Fruit fly (Drosophila melanogaster): ENCODE measurements around the gene CG5177.

The CG5177 gene

DNA sequence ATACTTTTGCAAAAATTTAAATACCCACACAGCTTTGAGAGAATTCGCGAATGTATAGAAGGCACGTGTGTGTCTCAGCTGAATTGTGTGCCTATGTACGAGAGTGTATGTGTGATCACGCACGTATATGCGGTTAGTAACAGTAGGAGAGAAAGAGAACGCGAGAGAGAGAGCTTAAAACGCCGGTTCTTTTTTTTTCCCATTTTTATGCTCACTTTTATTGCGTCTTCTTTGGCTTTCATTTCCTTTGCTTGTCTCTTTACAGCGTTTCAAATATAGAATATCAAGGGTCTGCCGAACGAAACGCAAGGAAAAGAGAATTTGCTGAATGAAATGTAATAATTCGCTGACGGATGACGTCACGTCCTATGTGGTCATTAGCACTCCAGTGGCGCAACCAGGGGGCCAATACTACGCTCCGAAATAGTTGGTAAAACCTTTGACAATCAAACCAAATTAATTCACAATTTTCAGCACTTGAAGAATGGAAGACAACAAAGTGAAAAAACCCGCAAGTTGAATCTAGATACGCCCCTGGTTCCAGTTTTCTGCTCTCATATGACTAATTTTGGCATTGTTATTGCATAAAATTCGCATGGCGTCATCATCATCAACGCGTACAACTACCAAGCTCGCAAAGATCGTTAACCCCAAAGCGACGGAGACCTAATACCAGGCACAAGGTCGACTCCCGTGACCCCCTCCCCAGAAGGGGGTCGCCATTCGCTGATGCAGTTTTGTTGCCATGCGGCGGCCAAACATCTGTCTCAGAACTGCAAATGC lies 20.1 kb downstream of the CG5177 start (continued):
- peak; percentile 30 for TF ChIP-seq CG2712 (tag; optimal IDR thresholded peaks at IDR 0.05)
- TF ChIP-seq Fer3 (tag; optimal IDR thresholded peaks at IDR 0.05) = peak; percentile 70
- TF ChIP-seq CG17359 (tag; optimal IDR thresholded peaks at IDR 0.05) = peak; percentile 12
- TF ChIP-seq row (GFP tag; IDR thresholded peaks at IDR 0.05) = peak; percentile 68
- no peak for TF ChIP-seq CG18476 (GFP tag; optimal IDR thresholded peaks at IDR 0.05)
- TF ChIP-seq E2f2 (GFP tag; IDR thresholded peaks at IDR 0.05) = 0 out of 2 replicates have a peak, but pooled peaks have one; percentile 11
- no peak for TF ChIP-seq nerfin-1 (tag; optimal IDR thresholded peaks at IDR 0.05)
- TF ChIP-seq CG2116 (GFP tag; optimal IDR thresholded peaks at IDR 0.05) = no peak
- TF ChIP-seq Xbp1 (GFP tag; optimal IDR thresholded peaks at IDR 0.05) = peak; percentile 43
- no peak for TF ChIP-seq CG4328 (GFP tag; optimal IDR thresholded peaks at IDR 0.05)
- peak; percentile 55 for TF ChIP-seq pb (GFP tag; optimal IDR thresholded peaks at IDR 0.05)
- TF ChIP-seq Deaf1 (tag; optimal IDR thresholded peaks at IDR 0.05) = no peak
- TF ChIP-seq CG10979 (tag; optimal IDR thresholded peaks at IDR 0.05) = no peak
- no peak for TF ChIP-seq jigr1 (GFP tag; IDR thresholded peaks at IDR 0.05)
- TF ChIP-seq Nf-YB (GFP tag; optimal IDR thresholded peaks at IDR 0.05) = no peak
- TF ChIP-seq MESR4 (GFP tag; optimal IDR thresholded peaks at IDR 0.05) = no peak
- TF ChIP-seq tup (GFP tag; optimal IDR thresholded peaks at IDR 0.05) = no peak
- no peak for TF ChIP-seq CG1529 (GFP tag; optimal IDR thresholded peaks at IDR 0.05)
- TF ChIP-seq Gug (GFP tag; IDR thresholded peaks at IDR 0.05) = peak; percentile 76; the same call in 2 of the 4 replicates
- no peak for TF ChIP-seq Ets97D (GFP tag; optimal IDR thresholded peaks at IDR 0.05)
- peak; percentile 37 for TF ChIP-seq Abd-B (GFP tag; optimal IDR thresholded peaks at IDR 0.05)
- TF ChIP-seq CG30403 (GFP tag; optimal IDR thresholded peaks at IDR 0.05) = peak; percentile 58
- TF ChIP-seq amos (GFP tag; IDR thresholded peaks at IDR 0.05; ENCODE audit: partially characterized antibody) = no peak
- TF ChIP-seq CG17328 (GFP tag; IDR thresholded peaks at IDR 0.05) = 0 out of 2 replicates have a peak, but pooled peaks have one; percentile 34
- TF ChIP-seq C15 (GFP tag; IDR thresholded peaks at IDR 0.05) = peak; percentile 37; the same call in 1 of the 3 replicates
- TF ChIP-seq Hey (tag; optimal IDR thresholded peaks at IDR 0.05) = no peak
- TF ChIP-seq Lhr (GFP tag; optimal IDR thresholded peaks at IDR 0.05) = no peak
- TF ChIP-seq NK7.1 (GFP tag; optimal IDR thresholded peaks at IDR 0.05) = peak; percentile 39
- no peak for TF ChIP-seq CG12391 (tag; optimal IDR thresholded peaks at IDR 0.05)
- peak; percentile 82 for TF ChIP-seq CG10147 (GFP tag; optimal IDR thresholded peaks at IDR 0.05)
- no peak for TF ChIP-seq pita (GFP tag; optimal IDR thresholded peaks at IDR 0.05)
- peak; percentile 58 for TF ChIP-seq ind (GFP tag; optimal IDR thresholded peaks at IDR 0.05)
- peak; percentile 73 for TF ChIP-seq CG31224 (GFP tag; IDR thresholded peaks at IDR 0.05)
- TF ChIP-seq CG5180 (GFP tag; optimal IDR thresholded peaks at IDR 0.05) = no peak
- no peak for TF ChIP-seq stwl (tag; optimal IDR thresholded peaks at IDR 0.05)
- 0 out of 2 replicates have a peak, but pooled peaks have one; percentile 33 for TF ChIP-seq CG43689 (GFP tag; IDR thresholded peaks at IDR 0.05)
- TF ChIP-seq CG17361 (GFP tag; IDR thresholded peaks at IDR 0.05) = no peak
- TF ChIP-seq ems (GFP tag; optimal IDR thresholded peaks at IDR 0.05) = no peak
- TF ChIP-seq Side (GFP tag; optimal IDR thresholded peaks at IDR 0.05) = peak; percentile 36
- TF ChIP-seq CG7839 (tag; optimal IDR thresholded peaks at IDR 0.05) = peak; percentile 61
- TF ChIP-seq CG13424 (tag; optimal IDR thresholded peaks at IDR 0.05) = peak; percentile 26
- peak; percentile 47 for TF ChIP-seq CrebB (tag; optimal IDR thresholded peaks at IDR 0.05)
- TF ChIP-seq oc (tag; optimal IDR thresholded peaks at IDR 0.05) = no peak
- peak; percentile 87 for TF ChIP-seq CG7786 (GFP tag; optimal IDR thresholded peaks at IDR 0.05)
- peak; percentile 28 for TF ChIP-seq Atf3 (GFP tag; optimal IDR thresholded peaks at IDR 0.05)
- peak; percentile 40 for TF ChIP-seq kay (GFP tag; optimal IDR thresholded peaks at IDR 0.05)
- TF ChIP-seq seq (GFP tag; IDR thresholded peaks at IDR 0.05) = peak; percentile 45; the same call in 1 of the 2 replicates
- TF ChIP-seq Hmr (GFP tag; optimal IDR thresholded peaks at IDR 0.05) = peak; percentile 85
- TF ChIP-seq Poxn (GFP tag; IDR thresholded peaks at IDR 0.05) = no peak

Data from whole organism, embryonic.